Worm (Caenorhabditis elegans): ENCODE results near the gene str-18.

DNA sequence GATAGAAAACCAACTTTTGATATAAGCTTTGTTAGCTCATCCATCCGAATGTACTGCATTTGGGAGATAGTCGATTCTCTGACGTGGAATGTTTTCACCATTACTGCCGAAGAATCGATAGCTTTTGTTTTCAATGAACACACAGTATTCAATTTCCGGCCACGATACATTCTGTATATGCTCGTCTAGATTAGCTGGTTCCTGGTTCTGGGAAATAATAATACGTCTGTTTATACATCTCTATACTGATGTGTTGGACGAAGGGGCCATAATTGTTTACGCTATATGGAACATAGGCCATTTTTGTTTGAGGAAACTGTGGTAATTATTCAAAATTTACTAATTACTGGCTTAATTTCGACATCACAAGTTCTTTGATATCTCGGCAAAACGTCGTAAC, 8.4 kb upstream of the str-18 start, which contains the start of gene str-6:
- TF ChIP-seq F44E2.7 (GFP tag; IDR thresholded peaks at IDR 0.05) (no peak), spr-1 (tag; optimal IDR thresholded peaks at IDR 0.05) (no peak), nhr-76 (tag; optimal IDR thresholded peaks at IDR 0.05) (no peak), snpc-4 (tag; optimal IDR thresholded peaks at IDR 0.05) (no peak), nhr-77 (tag; optimal IDR thresholded peaks at IDR 0.05) (no peak), nhr-10 (tag; optimal IDR thresholded peaks at IDR 0.05) (no peak), madf-9 (GFP tag; conservative IDR thresholded peaks at IDR 0.05) (no peak), ZK546.5 (tag; optimal IDR thresholded peaks at IDR 0.05) (no peak)
